Worm (Caenorhabditis elegans) whole organism, L2 larva: ENCODE measurements around the gene ccdc-149.

Experiments used
- C34F6.9 ChIP-seq: fragments of 150-350 bp; optimal IDR thresholded peaks from 2 replicates; lab custom pipeline; 2014; ENCODE audit warnings: missing biosample characterization, missing genetic modification characterization
- F13H6.1 ChIP-seq: sonication (generic microtip); optimal IDR thresholded peaks from 2 replicates; lab custom pipeline; 2016; ENCODE audit warnings: missing genetic modification characterization, missing compliant biosample characterization
- R02D3.7 ChIP-seq: fragments of 150-350 bp; optimal IDR thresholded peaks from 2 replicates; lab custom pipeline; 2014; ENCODE audit warnings: missing biosample characterization, missing genetic modification characterization
- Y55F3AM.14 ChIP-seq: fragments of 200-800 bp; sonication (Bioruptor generic); optimal IDR thresholded peaks from 2 replicates; lab custom pipeline; 2018; ENCODE audit warnings: mild to moderate bottlenecking, missing genetic modification characterization, missing compliant biosample characterization
- ZK546.5 ChIP-seq: sonication (generic microtip); optimal IDR thresholded peaks from 2 replicates; lab custom pipeline; 2017; ENCODE audit warnings: missing biosample characterization, missing genetic modification characterization
- alr-1 ChIP-seq: fragments of 150-350 bp; optimal IDR thresholded peaks from 2 replicates; lab custom pipeline; 2014; ENCODE audit warnings: missing biosample characterization, missing genetic modification characterization
- aly-2 ChIP-seq: fragments of 150-350 bp; optimal IDR thresholded peaks from 2 replicates; lab custom pipeline; 2014; ENCODE audit warnings: missing biosample characterization, missing genetic modification characterization
- ama-1 ChIP-seq: fragments of 150-350 bp; optimal IDR thresholded peaks from 2 replicates; lab custom pipeline; 2018; ENCODE audit warnings: inconsistent platforms
- blmp-1 ChIP-seq: sonication (generic microtip); optimal IDR thresholded peaks from 2 replicates; lab custom pipeline; 2017; ENCODE audit warnings: missing genetic modification characterization, mild to moderate bottlenecking, missing compliant biosample characterization, antibody characterized with exemption, moderate library complexity; ENCODE audit not compliant: insufficient read depth
- ceh-16 ChIP-seq: fragments of 150-350 bp; optimal IDR thresholded peaks from 2 replicates; lab custom pipeline; 2014; ENCODE audit warnings: missing biosample characterization, missing genetic modification characterization
- ceh-82 ChIP-seq: fragments of 150-350 bp; optimal IDR thresholded peaks from 2 replicates; lab custom pipeline; 2014; ENCODE audit warnings: missing biosample characterization, missing genetic modification characterization
- crh-2 ChIP-seq: sonication (generic microtip); optimal IDR thresholded peaks from 2 replicates; lab custom pipeline; 2017; ENCODE audit warnings: missing biosample characterization, missing genetic modification characterization
- dmd-4 ChIP-seq: sonication (generic microtip); optimal IDR thresholded peaks from 2 replicates; lab custom pipeline; 2017; ENCODE audit warnings: missing biosample characterization, missing genetic modification characterization
- egl-27 ChIP-seq: sonication (generic microtip); optimal IDR thresholded peaks from 3 replicates; lab custom pipeline; 2017; ENCODE audit warnings: missing biosample characterization, missing genetic modification reagents, missing genetic modification characterization
- elt-1 ChIP-seq: fragments of 150-350 bp; optimal IDR thresholded peaks from 2 replicates; lab custom pipeline; 2014; ENCODE audit warnings: missing biosample characterization, missing genetic modification characterization
- elt-3 ChIP-seq: sonication (generic microtip); optimal IDR thresholded peaks from 2 replicates; lab custom pipeline; 2017; ENCODE audit warnings: missing biosample characterization, missing genetic modification characterization
- fos-1 ChIP-seq: fragments of 150-350 bp; optimal IDR thresholded peaks from 2 replicates; lab custom pipeline; 2014; ENCODE audit warnings: missing biosample characterization, missing genetic modification characterization
- gmeb-1 ChIP-seq: fragments of 150-350 bp; optimal IDR thresholded peaks from 2 replicates; lab custom pipeline; 2014; ENCODE audit warnings: missing biosample characterization, missing genetic modification characterization
- lin-11 ChIP-seq: fragments of 150-350 bp; sonication (generic microtip); optimal IDR thresholded peaks from 2 replicates; lab custom pipeline; 2014; ENCODE audit warnings: missing biosample characterization, missing genetic modification characterization, inconsistent platforms, mixed read lengths
- lin-13 ChIP-seq: fragments of 150-350 bp; optimal IDR thresholded peaks from 2 replicates; lab custom pipeline; 2014; ENCODE audit warnings: missing biosample characterization, missing genetic modification reagents, missing genetic modification characterization
- lin-39 ChIP-seq: fragments of 150-350 bp; optimal IDR thresholded peaks from 2 replicates; lab custom pipeline; 2014; ENCODE audit warnings: missing biosample characterization, missing genetic modification reagents, missing genetic modification characterization
- lsy-2 ChIP-seq, 2 experiments: fragments of 150-350 bp in 1 of 2; sonication (generic microtip) in 1 of 2; optimal IDR thresholded peaks; 2 replicates each; lab custom pipeline; 2014 to 2017; ENCODE audit warnings: missing biosample characterization in 2 of 2, missing genetic modification characterization in 2 of 2
- mab-5 ChIP-seq: fragments of 150-350 bp; optimal IDR thresholded peaks from 2 replicates; lab custom pipeline; 2014; ENCODE audit warnings: missing biosample characterization, missing genetic modification characterization
- mbf-1 ChIP-seq: sonication (generic microtip); optimal IDR thresholded peaks from 2 replicates; lab custom pipeline; 2017; ENCODE audit warnings: missing biosample characterization, missing genetic modification characterization
- mdl-1 ChIP-seq, 2 experiments: fragments of 150-350 bp in 1 of 2; sonication (generic microtip) in 1 of 2; optimal IDR thresholded peaks; 2 replicates each; lab custom pipeline; 2017; ENCODE audit warnings: missing biosample characterization in 2 of 2, missing genetic modification characterization in 2 of 2
- nhr-10 ChIP-seq: sonication (generic microtip); optimal IDR thresholded peaks from 2 replicates; lab custom pipeline; 2017; ENCODE audit warnings: missing biosample characterization, missing genetic modification characterization
- nhr-11 ChIP-seq: fragments of 150-350 bp; optimal IDR thresholded peaks from 2 replicates; lab custom pipeline; 2014; ENCODE audit warnings: missing biosample characterization, missing genetic modification characterization
- nhr-12 ChIP-seq: fragments of 150-350 bp; optimal IDR thresholded peaks from 2 replicates; lab custom pipeline; 2014; ENCODE audit warnings: missing biosample characterization, missing genetic modification characterization
- nhr-129 ChIP-seq: fragments of 150-350 bp; optimal IDR thresholded peaks from 2 replicates; lab custom pipeline; 2014; ENCODE audit warnings: missing biosample characterization, missing genetic modification characterization
- nhr-21 ChIP-seq: fragments of 150-350 bp; optimal IDR thresholded peaks from 2 replicates; lab custom pipeline; 2014; ENCODE audit warnings: missing biosample characterization, missing genetic modification characterization
- nhr-23 ChIP-seq: fragments of 150-350 bp; optimal IDR thresholded peaks from 2 replicates; lab custom pipeline; 2014; ENCODE audit warnings: missing biosample characterization, missing genetic modification reagents, missing genetic modification characterization
- nhr-237 ChIP-seq: fragments of 150-350 bp; optimal IDR thresholded peaks from 2 replicates; lab custom pipeline; 2014; ENCODE audit warnings: missing biosample characterization, missing genetic modification characterization
- nhr-25 ChIP-seq: fragments of 150-350 bp; sonication (generic microtip); optimal IDR thresholded peaks from 3 replicates; lab custom pipeline; 2014; ENCODE audit warnings: missing biosample characterization, missing genetic modification characterization
- nhr-6 ChIP-seq: fragments of 150-350 bp; optimal IDR thresholded peaks from 2 replicates; lab custom pipeline; 2014; ENCODE audit warnings: missing biosample characterization, missing genetic modification characterization
- nhr-77 ChIP-seq: fragments of 150-350 bp; optimal IDR thresholded peaks from 2 replicates; lab custom pipeline; 2014; ENCODE audit warnings: missing biosample characterization, missing genetic modification characterization
- peb-1 ChIP-seq: fragments of 150-350 bp; optimal IDR thresholded peaks from 2 replicates; lab custom pipeline; 2014; ENCODE audit warnings: missing biosample characterization, missing genetic modification characterization
- sem-4 ChIP-seq: fragments of 150-350 bp; optimal IDR thresholded peaks from 2 replicates; lab custom pipeline; 2014; ENCODE audit warnings: missing biosample characterization, missing genetic modification reagents, missing genetic modification characterization
- skn-1 ChIP-seq: sonication (generic microtip); optimal IDR thresholded peaks from 2 replicates; lab custom pipeline; 2017; ENCODE audit warnings: missing biosample characterization, missing genetic modification characterization
- sma-3 ChIP-seq: sonication (generic microtip); optimal IDR thresholded peaks from 2 replicates; lab custom pipeline; 2016; ENCODE audit warnings: missing genetic modification reagents, missing genetic modification characterization, missing compliant biosample characterization
- sma-9 ChIP-seq, 2 experiments: fragments of 150-350 bp in 1 of 2; sonication (generic microtip) in 1 of 2; optimal IDR thresholded peaks; 2 replicates each; lab custom pipeline; 2014 to 2016; ENCODE audit warnings: missing genetic modification characterization in 2 of 2, mild to moderate bottlenecking in 1 of 2, missing biosample characterization in 1 of 2, missing compliant biosample characterization in 1 of 2, missing genetic modification reagents in 1 of 2, moderate library complexity in 1 of 2
- snpc-4 ChIP-seq: fragments of 150-350 bp; optimal IDR thresholded peaks from 2 replicates; lab custom pipeline; 2014; ENCODE audit warnings: missing biosample characterization, missing genetic modification characterization
- unc-39 ChIP-seq: fragments of 150-350 bp; optimal IDR thresholded peaks from 2 replicates; lab custom pipeline; 2014; ENCODE audit warnings: missing biosample characterization, missing genetic modification characterization
- unc-55 ChIP-seq: fragments of 150-350 bp; sonication (generic microtip); optimal IDR thresholded peaks from 3 replicates; lab custom pipeline; 2014; ENCODE audit warnings: missing biosample characterization, missing genetic modification reagents, missing genetic modification characterization
- unc-62 ChIP-seq: fragments of 150-350 bp; optimal IDR thresholded peaks from 2 replicates; lab custom pipeline; 2014; ENCODE audit warnings: missing biosample characterization, missing genetic modification reagents, missing genetic modification characterization
- zag-1 ChIP-seq: fragments of 150-350 bp; optimal IDR thresholded peaks from 2 replicates; lab custom pipeline; 2014; ENCODE audit warnings: missing biosample characterization, missing genetic modification characterization
- ztf-1 ChIP-seq: fragments of 200-800 bp; sonication (Bioruptor generic); conservative IDR thresholded peaks from 2 replicates; pipeline ENCODE4 v1.3.6; 2022; ENCODE audit warnings: missing genetic modification characterization, missing compliant biosample characterization
- ztf-11 ChIP-seq: sonication (generic microtip); optimal IDR thresholded peaks from 2 replicates; lab custom pipeline; 2017; ENCODE audit warnings: missing biosample characterization, missing genetic modification characterization
- ztf-4 ChIP-seq: fragments of 150-350 bp; optimal IDR thresholded peaks from 2 replicates; lab custom pipeline; 2014; ENCODE audit warnings: missing biosample characterization, missing genetic modification characterization

The ccdc-149 gene

DNA sequence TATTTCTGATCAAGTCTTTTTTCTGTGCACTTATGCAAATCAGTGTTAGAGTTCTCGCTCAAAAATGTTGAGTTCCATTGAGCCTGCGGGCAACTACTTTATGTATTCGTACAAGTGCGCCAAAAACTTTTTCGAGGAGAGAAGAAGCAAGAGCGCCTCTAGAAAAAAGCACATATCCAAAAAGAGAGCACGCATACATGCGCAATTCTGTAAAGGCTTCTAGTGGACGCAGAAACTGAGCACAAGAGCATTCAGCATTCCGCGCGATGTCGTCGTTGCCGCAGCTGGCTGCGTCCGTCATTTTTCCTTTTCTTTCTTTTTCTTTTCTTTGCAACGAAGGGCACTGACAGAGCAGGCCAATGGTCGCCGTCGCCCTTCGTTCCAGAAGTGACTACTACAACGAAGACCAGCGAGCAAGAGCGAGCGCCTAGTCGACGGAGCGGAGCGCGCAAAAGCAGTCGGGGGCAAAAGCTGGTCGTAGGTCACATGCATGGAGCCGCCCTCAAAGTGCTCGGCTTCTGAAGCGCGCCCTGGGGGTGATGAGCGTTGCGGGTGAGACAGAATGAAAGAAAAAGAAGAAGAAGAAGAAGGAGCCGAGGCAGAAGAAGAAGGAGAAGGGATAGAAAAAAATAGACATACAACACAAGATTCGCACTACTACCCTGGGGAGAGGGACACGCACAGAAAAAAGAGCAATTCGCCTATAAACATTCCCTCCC is 38.1 kb downstream of the ccdc-149 start:
- TF ChIP-seq peb-1 (tag; lab: Kevin White, UChicago) (no peak), fos-1 (tag; lab: Kevin White, UChicago) (no peak), dmd-4 (tag; lab: Kevin White, UChicago) (no peak), mab-5 (peak; percentile 81), mdl-1 (tag; optimal IDR thresholded peaks at IDR 0.05; lab: Kevin White, UChicago) (peak; percentile 57 to 86), lin-39 (tag; lab: Kevin White, UChicago) (no peak), aly-2 (tag; lab: Kevin White, UChicago) (no peak), ztf-11 (tag; lab: Kevin White, UChicago) (no peak), F13H6.1 (tag; lab: Kevin White, UChicago) (peak; percentile 85), ztf-4 (peak; percentile 5), nhr-237 (tag; lab: Kevin White, UChicago) (no peak), gmeb-1 (no peak), R02D3.7 (tag; lab: Kevin White, UChicago) (no peak), snpc-4 (tag; lab: Kevin White, UChicago) (no peak), C34F6.9 (tag; lab: Kevin White, UChicago) (peak; percentile 56), lsy-2 (tag; optimal IDR thresholded peaks at IDR 0.05; lab: Kevin White, UChicago) (peak; percentile 12 to 56), sem-4 (tag; lab: Kevin White, UChicago) (peak; percentile 4), nhr-25 (no peak), nhr-12 (tag; lab: Kevin White, UChicago) (no peak), sma-9 (GFP tag; optimal IDR thresholded peaks at IDR 0.05; lab: Kevin White, UChicago) (peak; percentile 62), sma-9 (tag; optimal IDR thresholded peaks at IDR 0.05; lab: Kevin White, UChicago) (no peak), elt-1 (tag; lab: Kevin White, UChicago) (no peak), nhr-23 (no peak), zag-1 (tag; lab: Kevin White, UChicago) (peak; percentile 55), mbf-1 (tag; lab: Kevin White, UChicago) (no peak), ceh-82 (tag; lab: Kevin White, UChicago) (peak; percentile 10), alr-1 (tag; lab: Kevin White, UChicago) (no peak), lin-11 (tag; lab: Kevin White, UChicago) (no peak), nhr-10 (tag; lab: Kevin White, UChicago) (no peak), nhr-129 (tag; lab: Kevin White, UChicago) (peak; percentile 66), elt-3 (tag; lab: Kevin White, UChicago) (no peak), egl-27 (tag; lab: Kevin White, UChicago) (no peak), nhr-77 (tag; lab: Kevin White, UChicago) (no peak), ZK546.5 (no peak), blmp-1 (tag; lab: Kevin White, UChicago) (no peak), skn-1 (no peak), crh-2 (tag; lab: Kevin White, UChicago) (peak; percentile 43), ama-1 (lab: Kevin White, UChicago) (no peak), sma-3 (no peak), Y55F3AM.14 (GFP tag; lab: Kevin White, UChicago) (peak; percentile 84), lin-13 (GFP tag; lab: Kevin White, UChicago) (no peak), nhr-11 (no peak), ztf-1 (GFP tag; lab: Robert Waterston, UW) (0 out of 2 replicates have a peak, but pooled peaks have one; percentile 21), nhr-21 (tag; lab: Kevin White, UChicago) (no peak), nhr-6 (tag; lab: Kevin White, UChicago) (no peak), ceh-16 (tag; lab: Kevin White, UChicago) (no peak), unc-62 (GFP tag; lab: Kevin White, UChicago) (no peak), unc-39 (no peak), unc-55 (GFP tag; lab: Kevin White, UChicago) (peak; percentile 42)
